Fruit fly (Drosophila melanogaster) whole organism, embryonic: ENCODE data around the gene CG34026.

Source experiments
- B-H2 ChIP-seq: fragments of 200-800 bp; sonication (Bioruptor generic); optimal IDR thresholded peaks from 2 replicates; lab custom pipeline; 2018; ENCODE audit warnings: missing biosample characterization, mild to moderate bottlenecking, missing genetic modification characterization
- Blimp-1 ChIP-seq: fragments of 200-800 bp; sonication (Bioruptor generic); optimal IDR thresholded peaks from 3 replicates; lab custom pipeline; 2018; ENCODE audit warnings: missing biosample characterization, missing genetic modification characterization, mild to moderate bottlenecking, moderate library complexity, missing genetic modification reagents
- CG1024 ChIP-seq: fragments of 200-800 bp; sonication (Bioruptor generic); IDR thresholded peaks from 2 replicates; pipeline ENCODE4 v1.3.6; 2022; ENCODE audit warnings: missing biosample characterization, missing genetic modification characterization
- CG10321 ChIP-seq: fragments of 200-800 bp; sonication (Bioruptor generic); IDR thresholded peaks from 2 replicates; pipeline ENCODE4 v1.3.6; 2022; ENCODE audit warnings: missing biosample characterization, missing genetic modification characterization
- CG10959 ChIP-seq: fragments of 200-800 bp; sonication (Bioruptor generic); IDR thresholded peaks from 2 replicates; pipeline ENCODE4 v1.3.6; 2022; ENCODE audit warnings: missing biosample characterization, missing genetic modification characterization
- CG11696 ChIP-seq: fragments of 200-800 bp; sonication (Bioruptor generic); IDR thresholded peaks from 2 replicates; pipeline ENCODE4 v1.3.6; 2022; ENCODE audit warnings: missing biosample characterization, missing genetic modification characterization
- CG15479 ChIP-seq: fragments of 200-800 bp; sonication (Bioruptor generic); optimal IDR thresholded peaks from 3 replicates; lab custom pipeline; 2019; ENCODE audit warnings: missing biosample characterization, mild to moderate bottlenecking, missing genetic modification characterization, moderate library complexity
- CG18262 ChIP-seq: fragments of 200-800 bp; optimal IDR thresholded peaks from 3 replicates; lab custom pipeline; 2019; ENCODE audit warnings: missing biosample characterization, mild to moderate bottlenecking, missing genetic modification characterization, moderate library complexity
- CG18599 ChIP-seq: fragments of 200-800 bp; sonication (Bioruptor generic); optimal IDR thresholded peaks from 3 replicates; lab custom pipeline; 2017; ENCODE audit warnings: missing biosample characterization, missing genetic modification characterization, mild to moderate bottlenecking, moderate library complexity, missing genetic modification reagents
- CG2120 ChIP-seq: fragments of 200-800 bp; sonication (Bioruptor generic); optimal IDR thresholded peaks from 3 replicates; lab custom pipeline; 2016; ENCODE audit warnings: missing biosample characterization, missing genetic modification characterization
- CG2889 ChIP-seq: fragments of 200-800 bp; sonication (Bioruptor generic); IDR thresholded peaks from 3 replicates; pipeline ENCODE4 v1.3.6; 2022; ENCODE audit warnings: missing biosample characterization, missing genetic modification characterization
- CG31365 ChIP-seq: fragments of 200-800 bp; sonication (Bioruptor generic); optimal IDR thresholded peaks from 2 replicates; lab custom pipeline; 2018; ENCODE audit warnings: missing biosample characterization, mild to moderate bottlenecking, missing genetic modification characterization
- CG3163 ChIP-seq: fragments of 200-800 bp; sonication (Bioruptor generic); optimal IDR thresholded peaks from 3 replicates; lab custom pipeline; 2016; ENCODE audit warnings: missing biosample characterization, missing genetic modification characterization
- CG4282 ChIP-seq: fragments of 200-800 bp; sonication (Bioruptor generic); optimal IDR thresholded peaks from 2 replicates; lab custom pipeline; 2016; ENCODE audit warnings: missing biosample characterization, missing genetic modification characterization
- CG5953 ChIP-seq: fragments of 200-800 bp; sonication (Bioruptor generic); IDR thresholded peaks from 2 replicates; pipeline ENCODE4 v1.3.6; 2022; ENCODE audit warnings: missing biosample characterization, missing genetic modification characterization
- CG6854 ChIP-seq: fragments of 200-800 bp; sonication (Bioruptor generic); optimal IDR thresholded peaks from 3 replicates; lab custom pipeline; 2017; ENCODE audit warnings: missing biosample characterization, mild to moderate bottlenecking, missing genetic modification characterization
- CG7357 ChIP-seq: fragments of 200-800 bp; sonication (Bioruptor generic); IDR thresholded peaks from 3 replicates; pipeline ENCODE4 v1.3.6; 2022; ENCODE audit warnings: missing biosample characterization, missing genetic modification characterization
- CG7928 ChIP-seq: fragments of 200-800 bp; sonication (Bioruptor generic); optimal IDR thresholded peaks from 2 replicates; lab custom pipeline; 2017; ENCODE audit warnings: missing biosample characterization, mild to moderate bottlenecking, missing genetic modification characterization
- Camta ChIP-seq: fragments of 200-800 bp; sonication (Bioruptor generic); optimal IDR thresholded peaks from 2 replicates; lab custom pipeline; 2016; ENCODE audit warnings: missing biosample characterization, missing genetic modification characterization
- D19A ChIP-seq: fragments of 200-800 bp; optimal IDR thresholded peaks from 3 replicates; lab custom pipeline; 2019; ENCODE audit warnings: missing biosample characterization, mild to moderate bottlenecking, missing genetic modification characterization, moderate library complexity
- Dad ChIP-seq: fragments of 200-800 bp; sonication (Bioruptor generic); optimal IDR thresholded peaks from 3 replicates; lab custom pipeline; 2016; ENCODE audit warnings: missing biosample characterization, missing genetic modification characterization
- Dfd ChIP-seq, 2 experiments: fragments of >200 bp; optimal IDR thresholded peaks; 2 replicates each; lab custom pipeline; 2017; ENCODE audit warnings: missing biosample characterization in 2 of 2, missing genetic modification characterization in 2 of 2
- Fer1 ChIP-seq: fragments of 200-800 bp; sonication (Bioruptor generic); optimal IDR thresholded peaks from 2 replicates; lab custom pipeline; 2017; ENCODE audit warnings: missing biosample characterization, mild to moderate bottlenecking, missing genetic modification characterization
- HHEX ChIP-seq: fragments of 200-800 bp; sonication (Bioruptor generic); optimal IDR thresholded peaks from 3 replicates; lab custom pipeline; 2017; ENCODE audit warnings: missing biosample characterization, mild to moderate bottlenecking, missing genetic modification characterization, missing genetic modification reagents
- NC2α ChIP-seq: fragments of 200-800 bp; sonication (Bioruptor generic); optimal IDR thresholded peaks from 2 replicates; lab custom pipeline; 2016; ENCODE audit warnings: missing biosample characterization, missing genetic modification characterization
- Sox100B ChIP-seq: fragments of 200-800 bp; sonication (Bioruptor generic); optimal IDR thresholded peaks from 3 replicates; lab custom pipeline; 2018; ENCODE audit warnings: missing biosample characterization, mild to moderate bottlenecking, missing genetic modification characterization
- Spps ChIP-seq: fragments of 200-800 bp; sonication (Bioruptor generic); optimal IDR thresholded peaks from 2 replicates; lab custom pipeline; 2018; ENCODE audit warnings: missing biosample characterization, mild to moderate bottlenecking, missing genetic modification characterization
- Tbp ChIP-seq: fragments of >200 bp; optimal IDR thresholded peaks from 2 replicates; lab custom pipeline; 2018; ENCODE audit warnings: missing biosample characterization, missing genetic modification characterization
- abd-A ChIP-seq: fragments of 200-800 bp; sonication (Bioruptor generic); optimal IDR thresholded peaks from 3 replicates; lab custom pipeline; 2019; ENCODE audit warnings: missing biosample characterization, mild to moderate bottlenecking, missing genetic modification characterization, moderate library complexity
- ase ChIP-seq: fragments of 200-800 bp; sonication (Bioruptor generic); IDR thresholded peaks from 3 replicates; pipeline ENCODE4 v1.3.6; 2022; ENCODE audit warnings: missing biosample characterization, missing genetic modification characterization
- btn ChIP-seq: fragments of 200-800 bp; sonication (Bioruptor generic); optimal IDR thresholded peaks from 2 replicates; lab custom pipeline; 2016; ENCODE audit warnings: missing biosample characterization, missing genetic modification characterization
- caup ChIP-seq: fragments of 200-800 bp; sonication (Bioruptor generic); optimal IDR thresholded peaks from 3 replicates; lab custom pipeline; 2017; ENCODE audit warnings: missing biosample characterization, mild to moderate bottlenecking, missing genetic modification characterization, moderate library complexity; ENCODE audit not compliant: severe bottlenecking
- chm ChIP-seq: fragments of 200-800 bp; sonication (Bioruptor generic); IDR thresholded peaks from 2 replicates; pipeline ENCODE4 v1.3.6; 2022; ENCODE audit warnings: missing biosample characterization, missing genetic modification characterization
- chn ChIP-seq: fragments of 200-800 bp; sonication (Bioruptor generic); optimal IDR thresholded peaks from 2 replicates; lab custom pipeline; 2016; ENCODE audit warnings: missing biosample characterization, missing genetic modification characterization
- dmrt11E ChIP-seq: fragments of 200-800 bp; sonication (Bioruptor generic); optimal IDR thresholded peaks from 3 replicates; lab custom pipeline; 2018; ENCODE audit warnings: missing biosample characterization, mild to moderate bottlenecking, missing genetic modification characterization, moderate library complexity
- fd96Cb ChIP-seq: fragments of 200-800 bp; sonication (Bioruptor generic); optimal IDR thresholded peaks from 2 replicates; lab custom pipeline; 2018; ENCODE audit warnings: missing biosample characterization, mild to moderate bottlenecking, missing genetic modification characterization, moderate library complexity
- gce ChIP-seq: fragments of 200-800 bp; sonication (Bioruptor generic); IDR thresholded peaks from 3 replicates; pipeline ENCODE4 v1.3.6; 2022; ENCODE audit warnings: missing biosample characterization, missing genetic modification characterization
- jigr1 ChIP-seq: fragments of 200-800 bp; sonication (Bioruptor generic); IDR thresholded peaks from 3 replicates; pipeline ENCODE4 v1.3.6; 2022; ENCODE audit warnings: missing biosample characterization, missing genetic modification characterization
- lbe ChIP-seq: fragments of 200-800 bp; sonication (Bioruptor generic); optimal IDR thresholded peaks from 2 replicates; lab custom pipeline; 2016; ENCODE audit warnings: missing biosample characterization, mild to moderate bottlenecking, missing genetic modification characterization
- nerfin-1 ChIP-seq: fragments of 200-800 bp; sonication (Bioruptor generic); optimal IDR thresholded peaks from 3 replicates; lab custom pipeline; 2019; ENCODE audit warnings: missing biosample characterization, mild to moderate bottlenecking, missing genetic modification characterization, moderate library complexity
- odd ChIP-seq: fragments of 200-800 bp; sonication (Bioruptor generic); optimal IDR thresholded peaks from 2 replicates; lab custom pipeline; 2017; ENCODE audit warnings: missing biosample characterization, mild to moderate bottlenecking, missing genetic modification characterization
- pho ChIP-seq: fragments of 200-800 bp; sonication (Bioruptor generic); optimal IDR thresholded peaks from 2 replicates; lab custom pipeline; 2016; ENCODE audit warnings: missing biosample characterization, missing genetic modification characterization
- pros ChIP-seq: fragments of 200-800 bp; sonication (Bioruptor generic); optimal IDR thresholded peaks from 3 replicates; lab custom pipeline; 2019; ENCODE audit warnings: missing biosample characterization, mild to moderate bottlenecking, missing genetic modification characterization, moderate library complexity
- shn ChIP-seq: fragments of 200-800 bp; sonication (Bioruptor generic); optimal IDR thresholded peaks from 3 replicates; lab custom pipeline; 2016; ENCODE audit warnings: missing biosample characterization, missing genetic modification characterization
- tna ChIP-seq: fragments of 200-800 bp; sonication (Bioruptor generic); IDR thresholded peaks from 2 replicates; pipeline ENCODE4 v1.3.6; 2022; ENCODE audit warnings: missing biosample characterization, missing genetic modification characterization; ENCODE audit not compliant: partially characterized antibody
- toy ChIP-seq: fragments of 200-800 bp; sonication (Bioruptor generic); IDR thresholded peaks from 2 replicates; pipeline ENCODE4 v1.3.6; 2022; ENCODE audit warnings: missing biosample characterization, missing genetic modification characterization
- unc-4 ChIP-seq: fragments of 200-800 bp; sonication (Bioruptor generic); IDR thresholded peaks from 2 replicates; pipeline ENCODE4 v1.3.6; 2022; ENCODE audit warnings: missing biosample characterization, missing genetic modification characterization; ENCODE audit not compliant: partially characterized antibody
- usp ChIP-seq: fragments of >200 bp; optimal IDR thresholded peaks from 2 replicates; lab custom pipeline; 2017; ENCODE audit warnings: missing biosample characterization, missing genetic modification characterization
- wdn ChIP-seq: fragments of 200-800 bp; sonication (Bioruptor generic); IDR thresholded peaks from 2 replicates; pipeline ENCODE4 v1.3.6; 2022; ENCODE audit warnings: missing biosample characterization, missing genetic modification characterization

Gene CG34026

dm6 chrX:9578696-9579509 is 45.3 kb downstream of the CG34026 start (continued):
- TF ChIP-seq lbe (GFP tag; lab: Kevin White, UChicago), result peak; percentile 98
- peak; percentile 94 for TF ChIP-seq odd (GFP tag; lab: Kevin White, UChicago)
- peak; percentile 98 for TF ChIP-seq Camta (GFP tag; lab: Kevin White, UChicago)
- peak; percentile 67 for TF ChIP-seq B-H2 (GFP tag; lab: Kevin White, UChicago)
- peak; percentile 97 for TF ChIP-seq gce (GFP tag; lab: Robert Waterston, UW)
- peak; percentile 93 for TF ChIP-seq nerfin-1 (tag; lab: Kevin White, UChicago)
- peak; percentile 98 for TF ChIP-seq NC2α (GFP tag; lab: Kevin White, UChicago)
- peak; percentile 93 for TF ChIP-seq Sox100B (GFP tag; lab: Kevin White, UChicago)
- peak; percentile 96 for TF ChIP-seq Spps (tag; lab: Kevin White, UChicago)
- TF ChIP-seq D19A (tag; lab: Kevin White, UChicago), result peak; percentile 95
- TF ChIP-seq CG18599, result peak; percentile 98
- peak; percentile 89 for TF ChIP-seq pros (GFP tag; lab: Kevin White, UChicago)
- peak; percentile 95 for TF ChIP-seq CG4282 (GFP tag; lab: Kevin White, UChicago)
- peak; percentile 98 for TF ChIP-seq Blimp-1 (GFP tag; lab: Kevin White, UChicago)
- TF ChIP-seq wdn (GFP tag; lab: Robert Waterston, UW), result peak; percentile 98
- peak; percentile 99 for TF ChIP-seq CG5953 (GFP tag; lab: Robert Waterston, UW)
- peak; percentile 97 for TF ChIP-seq jigr1 (GFP tag; lab: Robert Waterston, UW)
- TF ChIP-seq pho (GFP tag; lab: Kevin White, UChicago), result peak; percentile 98
- peak; percentile 95 for TF ChIP-seq toy (GFP tag; lab: Robert Waterston, UW)
- peak; percentile 99 for TF ChIP-seq Dad (GFP tag; lab: Kevin White, UChicago)
- peak; percentile 98 for TF ChIP-seq HHEX (GFP tag; lab: Kevin White, UChicago)
- peak; percentile 99 for TF ChIP-seq CG18262 (tag; lab: Kevin White, UChicago)
- no peak for TF ChIP-seq CG15479 (GFP tag; lab: Kevin White, UChicago)
- peak; percentile 94 for TF ChIP-seq Fer1 (GFP tag; lab: Kevin White, UChicago)
- peak; percentile 93 for TF ChIP-seq CG6854 (GFP tag; lab: Kevin White, UChicago)
- TF ChIP-seq CG7357 (GFP tag; lab: Robert Waterston, UW), result peak; percentile 94
- TF ChIP-seq fd96Cb (tag; lab: Kevin White, UChicago), result peak; percentile 99
- TF ChIP-seq chm (GFP tag; lab: Robert Waterston, UW), result peak; percentile 99
- TF ChIP-seq ase (GFP tag; lab: Robert Waterston, UW), result peak; percentile 98
- no peak for TF ChIP-seq Tbp (GFP tag; lab: Kevin White, UChicago)
- TF ChIP-seq caup, result peak; percentile 96
- no peak for TF ChIP-seq tna
- TF ChIP-seq CG10321 (GFP tag; lab: Robert Waterston, UW), result peak; percentile 84
- peak; percentile 99 for TF ChIP-seq CG2120 (GFP tag; lab: Kevin White, UChicago)
- no peak for TF ChIP-seq unc-4 (GFP tag; lab: Robert Waterston, UW)
- peak; percentile 98 for TF ChIP-seq shn (GFP tag; lab: Kevin White, UChicago)
- TF ChIP-seq chn (GFP tag; lab: Kevin White, UChicago), result peak; percentile 99
- TF ChIP-seq CG1024 (GFP tag; lab: Robert Waterston, UW), result peak; percentile 96
- peak; percentile 92 for TF ChIP-seq CG11696 (GFP tag; lab: Robert Waterston, UW)
- peak; percentile 77 for TF ChIP-seq CG7928 (GFP tag; lab: Kevin White, UChicago)
- TF ChIP-seq Dfd (GFP tag; optimal IDR thresholded peaks at IDR 0.05; lab: Kevin White, UChicago), result no peak
- peak; percentile 92 for TF ChIP-seq CG3163
- peak; percentile 99 for TF ChIP-seq dmrt11E (tag; lab: Kevin White, UChicago)
- TF ChIP-seq CG10959 (GFP tag; lab: Robert Waterston, UW), result peak; percentile 98
- TF ChIP-seq usp (GFP tag; lab: Kevin White, UChicago), result no peak
- peak; percentile 41 for TF ChIP-seq abd-A
- TF ChIP-seq CG2889, result peak; percentile 98
- TF ChIP-seq CG31365 (tag; lab: Kevin White, UChicago), result peak; percentile 86
- peak; percentile 97 for TF ChIP-seq btn
